Worm (Caenorhabditis elegans) whole organism, mixed stage, embryonic: Measurements from ENCODE around the gene rfc-4.

ENCODE experiments used
- ceh-43 ChIP-seq: fragments of 200-800 bp; sonication (Bioruptor generic); optimal IDR thresholded peaks from 2 replicates; lab custom pipeline; 2018; ENCODE audit warnings: mild to moderate bottlenecking, missing genetic modification characterization, moderate library complexity, missing compliant biosample characterization
- mab-5 ChIP-seq: fragments of 150-350 bp; optimal IDR thresholded peaks from 2 replicates; lab custom pipeline; 2014; ENCODE audit warnings: missing biosample characterization, missing genetic modification characterization
- nhr-237 ChIP-seq: fragments of 150-350 bp; optimal IDR thresholded peaks from 2 replicates; lab custom pipeline; 2014; ENCODE audit warnings: missing biosample characterization, missing genetic modification characterization
- nhr-28 ChIP-seq: fragments of 150-350 bp; optimal IDR thresholded peaks from 2 replicates; lab custom pipeline; 2014; ENCODE audit warnings: missing biosample characterization, missing genetic modification characterization
- pha-4 ChIP-seq: fragments of 150-350 bp; optimal IDR thresholded peaks from 2 replicates; lab custom pipeline; 2018; ENCODE audit warnings: missing biosample characterization, missing genetic modification reagents, missing genetic modification characterization
- sem-2 ChIP-seq: fragments of 200-800 bp; sonication (Bioruptor generic); optimal IDR thresholded peaks from 2 replicates; lab custom pipeline; 2018; ENCODE audit warnings: mild to moderate bottlenecking, missing genetic modification characterization, missing compliant biosample characterization
- unc-39 ChIP-seq: fragments of 150-350 bp; optimal IDR thresholded peaks from 2 replicates; lab custom pipeline; 2014; ENCODE audit warnings: missing biosample characterization, missing genetic modification characterization

ce11 chrIII:6969781-6970342, 2.2 kb upstream of the rfc-4 start:
- TF ChIP-seq pha-4 (tag; lab: Kevin White, UChicago) (no peak), mab-5 (tag; lab: Kevin White, UChicago) (no peak), nhr-28 (no peak), unc-39 (tag; lab: Kevin White, UChicago) (no peak), nhr-237 (no peak), ceh-43 (GFP tag; lab: Kevin White, UChicago) (no peak), sem-2 (GFP tag; lab: Kevin White, UChicago) (no peak)
